Fruit fly (Drosophila melanogaster): ENCODE data around the gene CG14712.

The CG14712 gene

dm6 chr3R:11623025-11623424 lies 5.5 kb upstream of the CG14712 start, which contains the start of gene CG14711 (continued):
- TF ChIP-seq CG5953 (GFP tag; IDR thresholded peaks at IDR 0.05) (peak; percentile 61), tll (GFP tag; optimal IDR thresholded peaks at IDR 0.05) (peak in 1 of 2 experiments; percentile 10), Dek (tag; optimal IDR thresholded peaks at IDR 0.05) (no peak), CG9797 (GFP tag; optimal IDR thresholded peaks at IDR 0.05) (peak; percentile 23), exex (tag; optimal IDR thresholded peaks at IDR 0.05) (peak; percentile 60), lola (GFP tag; optimal IDR thresholded peaks at IDR 0.05) (peak in 1 of 3 experiments; percentile 81), CG17186 (GFP tag; optimal IDR thresholded peaks at IDR 0.05) (peak; percentile 51), row (GFP tag; IDR thresholded peaks at IDR 0.05) (peak; percentile 96), ssp (GFP tag; IDR thresholded peaks at IDR 0.05) (peak; percentile 52), CG18011 (GFP tag; optimal IDR thresholded peaks at IDR 0.05) (peak; percentile 73), CG4820 (GFP tag; optimal IDR thresholded peaks at IDR 0.05) (peak; percentile 83), ci (GFP tag; IDR thresholded peaks at IDR 0.05) (peak; percentile 89), stwl (tag; optimal IDR thresholded peaks at IDR 0.05) (peak; percentile 96), BtbVII (GFP tag; optimal IDR thresholded peaks at IDR 0.05) (peak; percentile 80), klu (GFP tag; IDR thresholded peaks at IDR 0.05) (peak; percentile 27; the same call in 1 of the 2 replicates), mirr (GFP tag; optimal IDR thresholded peaks at IDR 0.05) (peak; percentile 58), CG17359 (tag; optimal IDR thresholded peaks at IDR 0.05) (peak; percentile 86), CG11456 (GFP tag; IDR thresholded peaks at IDR 0.05) (peak; percentile 85), CG6765 (GFP tag; optimal IDR thresholded peaks at IDR 0.05) (peak; percentile 79), CG15514 (GFP tag; optimal IDR thresholded peaks at IDR 0.05) (peak; percentile 86), CG3065 (GFP tag; optimal IDR thresholded peaks at IDR 0.05) (peak; percentile 84), CG16813 (GFP tag; IDR thresholded peaks at IDR 0.05; ENCODE audit: partially characterized antibody) (peak; percentile 79), CG8388 (GFP tag; optimal IDR thresholded peaks at IDR 0.05) (peak; percentile 82), grau (tag; optimal IDR thresholded peaks at IDR 0.05) (peak; percentile 85), CG8478 (optimal IDR thresholded peaks at IDR 0.05) (no peak), gsb-n (tag; optimal IDR thresholded peaks at IDR 0.05) (no peak), phol (tag; optimal IDR thresholded peaks at IDR 0.05) (peak; percentile 88), CG13424 (tag; optimal IDR thresholded peaks at IDR 0.05) (peak; percentile 91), H2.0 (GFP tag; IDR thresholded peaks at IDR 0.05) (peak; percentile 86)

- TF ChIP-seq sima (GFP tag; optimal IDR thresholded peaks at IDR 0.05) (no peak), CG42726 (GFP tag; IDR thresholded peaks at IDR 0.05; ENCODE audit: partially characterized antibody) (no peak), Fer3 (tag; optimal IDR thresholded peaks at IDR 0.05) (no peak), CG6813 (GFP tag; optimal IDR thresholded peaks at IDR 0.05) (no peak), gsb (GFP tag; IDR thresholded peaks at IDR 0.05) (no peak), fd64A (GFP tag; optimal IDR thresholded peaks at IDR 0.05) (no peak), dysf (GFP tag; IDR thresholded peaks at IDR 0.05) (no peak), zfh1 (GFP tag; IDR thresholded peaks at IDR 0.05) (no peak), E2f2 (GFP tag; IDR thresholded peaks at IDR 0.05) (no peak), mld (GFP tag; IDR thresholded peaks at IDR 0.05; ENCODE audit: partially characterized antibody) (no peak), CG12104 (GFP tag; optimal IDR thresholded peaks at IDR 0.05) (no peak), da (GFP tag; optimal IDR thresholded peaks at IDR 0.05) (no peak), HLH54F (GFP tag; optimal IDR thresholded peaks at IDR 0.05) (no peak)
These were observed 3.0 kb upstream of the CG14712 start, which contains the start of gene Zaf1 for dm6 chr3R:11625544-11625943. Gene Zaf1, minus strand, starts transcription at chr3R:11625644.

All from whole organism, embryonic.